Worm (Caenorhabditis elegans): ENCODE results near the gene Y54G2A.26.

Y54G2A.26 gene

ce11 chrIV:2990519-2990918 lies 4.8 kb downstream of the Y54G2A.26 start:
- TF ChIP-seq lsy-2 (tag; optimal IDR thresholded peaks at IDR 0.05) = peak in 1 of 2 experiments; percentile 28
- TF ChIP-seq F13H6.1 (tag; optimal IDR thresholded peaks at IDR 0.05) = peak; percentile 18
- TF ChIP-seq unc-55 (GFP tag; optimal IDR thresholded peaks at IDR 0.05) = peak; percentile 40
- no peak for TF ChIP-seq fos-1 (tag; optimal IDR thresholded peaks at IDR 0.05)
- TF ChIP-seq nhr-129 (tag; optimal IDR thresholded peaks at IDR 0.05) = peak; percentile 49

- TF ChIP-seq F13H6.1 (tag; optimal IDR thresholded peaks at IDR 0.05) (no peak), lin-11 (tag; optimal IDR thresholded peaks at IDR 0.05) (no peak)
These were observed 8.6 kb downstream of the Y54G2A.26 start for ce11 chrIV:2986720-2987119.

- TF ChIP-seq lsy-2 (tag; optimal IDR thresholded peaks at IDR 0.05) (no peak), mab-5 (tag; optimal IDR thresholded peaks at IDR 0.05) (no peak)
These were observed 12.8 kb downstream of the Y54G2A.26 start for ce11 chrIV:2982443-2982842.

- no peak for TF ChIP-seq nhr-21 (tag; optimal IDR thresholded peaks at IDR 0.05)
- no peak for TF ChIP-seq unc-55 (GFP tag; optimal IDR thresholded peaks at IDR 0.05)
- no peak for TF ChIP-seq ztf-1 (GFP tag; conservative IDR thresholded peaks at IDR 0.05)
- TF ChIP-seq gmeb-1 (tag; optimal IDR thresholded peaks at IDR 0.05) = no peak
- no peak for TF ChIP-seq Y55F3AM.14 (GFP tag; optimal IDR thresholded peaks at IDR 0.05)
- no peak for TF ChIP-seq mdl-1 (tag; optimal IDR thresholded peaks at IDR 0.05)
- TF ChIP-seq nhr-25 (tag; optimal IDR thresholded peaks at IDR 0.05) = no peak
These were observed 16.9 kb downstream of the Y54G2A.26 start, which contains the start of gene lad-2 for ce11 chrIV:2978384-2978783. Gene lad-2, minus strand, starts transcription at chrIV:2978484.

ce11 chrIV:2971060-2971459 lies 24.2 kb downstream of the Y54G2A.26 start:
- no peak for TF ChIP-seq dmd-4 (tag; optimal IDR thresholded peaks at IDR 0.05)
- no peak for TF ChIP-seq sma-3 (GFP tag; optimal IDR thresholded peaks at IDR 0.05)
- no peak for TF ChIP-seq nhr-23 (tag; optimal IDR thresholded peaks at IDR 0.05)

ce11 chrIV:2969399-2969990 lies 25.8 kb downstream of the Y54G2A.26 start, which contains the start of gene Y54G2A.57:
Gene Y54G2A.57, plus strand, starts transcription at chrIV:2969940.
- TF ChIP-seq sma-3 (GFP tag; optimal IDR thresholded peaks at IDR 0.05) = no peak

ce11 chrIV:2966884-2967283 lies 28.4 kb downstream of the Y54G2A.26 start:
- TF ChIP-seq egl-27 (tag; optimal IDR thresholded peaks at IDR 0.05) = no peak
- no peak for TF ChIP-seq nhr-6 (tag; optimal IDR thresholded peaks at IDR 0.05)
- no peak for TF ChIP-seq sma-9 (GFP tag; optimal IDR thresholded peaks at IDR 0.05)
- TF ChIP-seq sma-9 (tag; optimal IDR thresholded peaks at IDR 0.05) = no peak
- TF ChIP-seq aly-2 (tag; optimal IDR thresholded peaks at IDR 0.05) = no peak
- no peak for TF ChIP-seq mbf-1 (tag; optimal IDR thresholded peaks at IDR 0.05)
- no peak for TF ChIP-seq ZK546.5 (tag; optimal IDR thresholded peaks at IDR 0.05)
- TF ChIP-seq Y55F3AM.14 (GFP tag; optimal IDR thresholded peaks at IDR 0.05) = no peak
- no peak for TF ChIP-seq ama-1 (optimal IDR thresholded peaks at IDR 0.05)
- no peak for TF ChIP-seq skn-1 (tag; optimal IDR thresholded peaks at IDR 0.05)
- no peak for TF ChIP-seq peb-1 (tag; optimal IDR thresholded peaks at IDR 0.05)
- no peak for TF ChIP-seq lin-39 (tag; optimal IDR thresholded peaks at IDR 0.05)
- TF ChIP-seq ceh-82 (tag; optimal IDR thresholded peaks at IDR 0.05) = no peak
- TF ChIP-seq nhr-129 (tag; optimal IDR thresholded peaks at IDR 0.05) = no peak
- TF ChIP-seq lin-11 (tag; optimal IDR thresholded peaks at IDR 0.05) = no peak

ce11 chrIV:2960242-2960641 lies 35.0 kb downstream of the Y54G2A.26 start:
- TF ChIP-seq nhr-25 (tag; optimal IDR thresholded peaks at IDR 0.05) = no peak
- TF ChIP-seq alr-1 (tag; optimal IDR thresholded peaks at IDR 0.05) = no peak
- TF ChIP-seq unc-62 (GFP tag; optimal IDR thresholded peaks at IDR 0.05) = no peak
- TF ChIP-seq aly-2 (tag; optimal IDR thresholded peaks at IDR 0.05) = no peak
- TF ChIP-seq mdl-1 (tag; optimal IDR thresholded peaks at IDR 0.05) = no peak
- no peak for TF ChIP-seq elt-1 (tag; optimal IDR thresholded peaks at IDR 0.05)
- no peak for TF ChIP-seq nhr-237 (tag; optimal IDR thresholded peaks at IDR 0.05)
- TF ChIP-seq R02D3.7 (tag; optimal IDR thresholded peaks at IDR 0.05) = no peak
- no peak for TF ChIP-seq dmd-4 (tag; optimal IDR thresholded peaks at IDR 0.05)
- no peak for TF ChIP-seq lsy-2 (tag; optimal IDR thresholded peaks at IDR 0.05)
- TF ChIP-seq nhr-6 (tag; optimal IDR thresholded peaks at IDR 0.05) = no peak
- no peak for TF ChIP-seq ztf-4 (tag; optimal IDR thresholded peaks at IDR 0.05)
- no peak for TF ChIP-seq nhr-77 (tag; optimal IDR thresholded peaks at IDR 0.05)
- TF ChIP-seq ceh-16 (tag; optimal IDR thresholded peaks at IDR 0.05) = no peak

Data from whole organism, L2 larva.